Worm (Caenorhabditis elegans): ENCODE measurements around the gene ztf-17.

The ztf-17 gene

ce11 chrII:7887295-7887694 is 17.3 kb upstream of the ztf-17 start (continued):
- TF ChIP-seq ztf-7 (tag; optimal IDR thresholded peaks at IDR 0.05): no peak
- no peak for TF ChIP-seq lin-38 (GFP tag; IDR thresholded peaks at IDR 0.05)
- peak; percentile 1 for TF ChIP-seq nhr-28 (tag; optimal IDR thresholded peaks at IDR 0.05)
- TF ChIP-seq Y75B8A.6 (GFP tag; IDR thresholded peaks at IDR 0.05): no peak
- no peak for TF ChIP-seq mxl-3 (GFP tag; optimal IDR thresholded peaks at IDR 0.05)
- peak; percentile 95 for TF ChIP-seq nhr-11 (tag; optimal IDR thresholded peaks at IDR 0.05)
- no peak for TF ChIP-seq Y105C5A.15 (GFP tag; IDR thresholded peaks at IDR 0.05)
- no peak for TF ChIP-seq php-3 (GFP tag; IDR thresholded peaks at IDR 0.05)
- TF ChIP-seq mes-2 (tag; optimal IDR thresholded peaks at IDR 0.05; ENCODE audit: poor library complexity, severe bottlenecking): peak; percentile 8
- no peak for TF ChIP-seq Y48G9A.11 (GFP tag; IDR thresholded peaks at IDR 0.05)
- TF ChIP-seq mdt-29 (GFP tag; IDR thresholded peaks at IDR 0.05): no peak
- TF ChIP-seq zip-11 (GFP tag; IDR thresholded peaks at IDR 0.05): no peak
- TF ChIP-seq ctbp-1 (GFP tag; IDR thresholded peaks at IDR 0.05): no peak
- peak; percentile 41 to 66 for TF ChIP-seq lsy-2 (tag; optimal IDR thresholded peaks at IDR 0.05)
- TF ChIP-seq zfp-3 (GFP tag; conservative IDR thresholded peaks at IDR 0.05): no peak
- no peak for TF ChIP-seq set-16 (GFP tag; IDR thresholded peaks at IDR 0.05)
- TF ChIP-seq ceh-44 (GFP tag; IDR thresholded peaks at IDR 0.05): no peak
- no peak for TF ChIP-seq nhr-111 (GFP tag; optimal IDR thresholded peaks at IDR 0.05)
- TF ChIP-seq hmg-1.1 (GFP tag; IDR thresholded peaks at IDR 0.05): peak; percentile 54; the same call in 1 of the 2 replicates
- TF ChIP-seq rbr-2 (tag; optimal IDR thresholded peaks at IDR 0.05): peak; percentile 63
- TF ChIP-seq skn-1 (tag; optimal IDR thresholded peaks at IDR 0.05): no peak
- TF ChIP-seq T26A8.4 (GFP tag; IDR thresholded peaks at IDR 0.05): no peak
- TF ChIP-seq R02D3.7 (tag; optimal IDR thresholded peaks at IDR 0.05): no peak
- no peak for TF ChIP-seq ZK546.5 (tag; optimal IDR thresholded peaks at IDR 0.05)
- peak; percentile 62 for TF ChIP-seq mep-1 (tag; optimal IDR thresholded peaks at IDR 0.05)
- TF ChIP-seq lin-29 (GFP tag; IDR thresholded peaks at IDR 0.05): no peak
- TF ChIP-seq unc-130 (GFP tag; optimal IDR thresholded peaks at IDR 0.05): no peak
- peak; percentile 79 for TF ChIP-seq hlh-30 (tag; optimal IDR thresholded peaks at IDR 0.05; ENCODE audit: insufficient read depth)
- TF ChIP-seq mdl-1 (tag; optimal IDR thresholded peaks at IDR 0.05): peak in 1 of 2 experiments; percentile 63

ce11 chrII:7884898-7885297 is 14.9 kb upstream of the ztf-17 start:
- TF ChIP-seq F44E2.7 (GFP tag; IDR thresholded peaks at IDR 0.05) (no peak), arid-1 (GFP tag; conservative IDR thresholded peaks at IDR 0.05) (no peak), mes-2 (tag; optimal IDR thresholded peaks at IDR 0.05; ENCODE audit: poor library complexity, severe bottlenecking) (peak; percentile 10), hlh-30 (tag; optimal IDR thresholded peaks at IDR 0.05; ENCODE audit: insufficient read depth) (peak; percentile 3), sdz-12 (GFP tag; optimal IDR thresholded peaks at IDR 0.05) (no peak), ceh-28 (tag; optimal IDR thresholded peaks at IDR 0.05) (peak; percentile 37), nhr-11 (tag; optimal IDR thresholded peaks at IDR 0.05) (peak; percentile 1), rbr-2 (tag; optimal IDR thresholded peaks at IDR 0.05) (peak; percentile 10), lsy-2 (tag; optimal IDR thresholded peaks at IDR 0.05) (peak; percentile 26 to 53), ctbp-1 (GFP tag; IDR thresholded peaks at IDR 0.05) (0 out of 2 replicates have a peak, but pooled peaks have one; percentile 35), unc-130 (GFP tag; optimal IDR thresholded peaks at IDR 0.05) (no peak), tra-1 (GFP tag; IDR thresholded peaks at IDR 0.05) (no peak), aha-1 (tag) (peak; percentile 86)

DNA sequence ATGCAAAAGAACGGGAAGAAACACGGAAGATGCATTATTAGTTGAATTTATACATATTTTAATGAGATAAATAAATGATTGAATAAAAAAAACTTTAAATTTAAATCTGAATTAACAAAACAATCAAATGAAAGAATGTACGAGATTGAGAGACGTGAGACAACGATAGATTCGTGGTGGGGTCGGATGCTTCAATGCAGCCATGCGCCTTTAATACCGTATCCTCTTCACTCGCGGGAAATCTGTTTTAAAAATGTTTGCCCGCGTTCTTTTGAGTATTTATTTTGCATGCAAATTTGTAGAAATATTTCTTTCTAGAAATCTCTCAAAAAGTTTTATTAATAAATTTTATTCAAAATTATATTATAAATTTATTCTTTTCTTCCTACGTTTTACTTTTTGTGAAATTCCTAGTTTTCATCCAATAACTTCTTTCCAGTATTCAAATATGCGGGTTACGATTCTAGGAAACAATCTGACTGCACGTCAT is 10.5 kb upstream of the ztf-17 start, which contains the start of gene perm-1:
Gene perm-1 (plus strand): TSS at position 440 of the 490 bp plus-strand sequence.
- TF ChIP-seq mdt-29 (GFP tag; IDR thresholded peaks at IDR 0.05): no peak
- TF ChIP-seq F49E8.2 (tag; optimal IDR thresholded peaks at IDR 0.05; ENCODE audit: borderline replicate concordance): peak; percentile 67
- peak; percentile 69 for TF ChIP-seq lin-38 (GFP tag; IDR thresholded peaks at IDR 0.05)
- peak; percentile 60; the same call in 1 of the 2 replicates for TF ChIP-seq snpc-1.2 (GFP tag; IDR thresholded peaks at IDR 0.05)
- peak in 1 of 2 experiments; percentile 69 for TF ChIP-seq lsy-2 (tag; optimal IDR thresholded peaks at IDR 0.05)
- TF ChIP-seq arid-1 (GFP tag; conservative IDR thresholded peaks at IDR 0.05): no peak
- peak; percentile 79 for TF ChIP-seq Y48G9A.11 (GFP tag; IDR thresholded peaks at IDR 0.05)
- TF ChIP-seq pqm-1 (tag; optimal IDR thresholded peaks at IDR 0.05): no peak
- TF ChIP-seq unc-130 (GFP tag; optimal IDR thresholded peaks at IDR 0.05): peak; percentile 75
- TF ChIP-seq daf-19 (GFP tag; conservative IDR thresholded peaks at IDR 0.05): no peak
